Worm (Caenorhabditis elegans) whole organism, L3 larva: ENCODE results near the gene fbxa-56.

ENCODE experiments used
- R02D3.7 ChIP-seq: fragments of 150-350 bp; optimal IDR thresholded peaks from 2 replicates; lab custom pipeline; 2014; ENCODE audit warnings: missing biosample characterization, missing genetic modification characterization
- ama-1 ChIP-seq: fragments of 150-350 bp; optimal IDR thresholded peaks from 2 replicates; lab custom pipeline; 2018
- ceh-16 ChIP-seq: sonication (generic microtip); optimal IDR thresholded peaks from 2 replicates; lab custom pipeline; 2017; ENCODE audit warnings: missing biosample characterization, missing genetic modification characterization
- ceh-28 ChIP-seq: fragments of 150-350 bp; optimal IDR thresholded peaks from 2 replicates; lab custom pipeline; 2014; ENCODE audit warnings: missing biosample characterization, missing genetic modification reagents, missing genetic modification characterization
- elt-2 ChIP-seq: sonication (generic microtip); optimal IDR thresholded peaks from 2 replicates; lab custom pipeline; 2016; ENCODE audit warnings: missing genetic modification reagents, mild to moderate bottlenecking, missing genetic modification characterization, missing compliant biosample characterization
- fkh-10 ChIP-seq: sonication (generic microtip); optimal IDR thresholded peaks from 2 replicates; lab custom pipeline; 2017; ENCODE audit warnings: missing biosample characterization, missing genetic modification reagents, missing genetic modification characterization
- lin-39 ChIP-seq: fragments of 150-350 bp; optimal IDR thresholded peaks from 2 replicates; lab custom pipeline; 2018; ENCODE audit warnings: missing biosample characterization, missing genetic modification reagents, missing genetic modification characterization
- nfya-1 ChIP-seq: sonication (generic microtip); optimal IDR thresholded peaks from 2 replicates; lab custom pipeline; 2017; ENCODE audit warnings: missing genetic modification characterization, mild to moderate bottlenecking, missing compliant biosample characterization, antibody characterized with exemption, moderate library complexity; ENCODE audit not compliant: insufficient read depth
- nhr-25 ChIP-seq: sonication (generic microtip); optimal IDR thresholded peaks from 2 replicates; lab custom pipeline; 2017; ENCODE audit warnings: missing biosample characterization, missing genetic modification characterization
- pha-4 ChIP-seq: fragments of 150-350 bp; optimal IDR thresholded peaks from 2 replicates; lab custom pipeline; 2014; ENCODE audit warnings: missing biosample characterization, missing genetic modification reagents, missing genetic modification characterization
- skn-1 ChIP-seq: fragments of 150-350 bp; optimal IDR thresholded peaks from 2 replicates; lab custom pipeline; 2014; ENCODE audit warnings: missing biosample characterization, missing genetic modification characterization
- snpc-4 ChIP-seq: fragments of 150-350 bp; optimal IDR thresholded peaks from 2 replicates; lab custom pipeline; 2014; ENCODE audit warnings: missing biosample characterization, missing genetic modification characterization
- unc-62 ChIP-seq: fragments of 150-350 bp; sonication (generic microtip); optimal IDR thresholded peaks from 4 replicates; lab custom pipeline; 2014; ENCODE audit warnings: missing biosample characterization, missing genetic modification reagents, missing genetic modification characterization
- ztf-11 ChIP-seq: fragments of 150-350 bp; optimal IDR thresholded peaks from 2 replicates; lab custom pipeline; 2014; ENCODE audit warnings: missing biosample characterization, missing genetic modification characterization

- no peak for TF ChIP-seq lin-39
- TF ChIP-seq ama-1 (lab: Kevin White, UChicago) = no peak
- TF ChIP-seq pha-4 (tag; lab: Kevin White, UChicago) = no peak
- TF ChIP-seq nfya-1 (tag; lab: Kevin White, UChicago) = no peak
- TF ChIP-seq nhr-25 (tag; lab: Kevin White, UChicago) = no peak
- TF ChIP-seq elt-2 = no peak
- no peak for TF ChIP-seq skn-1 (tag; lab: Kevin White, UChicago)
- no peak for TF ChIP-seq ceh-16
- no peak for TF ChIP-seq fkh-10 (GFP tag; lab: Kevin White, UChicago)
- no peak for TF ChIP-seq ceh-28 (tag; lab: Kevin White, UChicago)
- no peak for TF ChIP-seq unc-62 (GFP tag; lab: Kevin White, UChicago)
- no peak for TF ChIP-seq R02D3.7 (tag; lab: Kevin White, UChicago)
- TF ChIP-seq ztf-11 (tag; lab: Kevin White, UChicago) = no peak
- no peak for TF ChIP-seq snpc-4 (tag; lab: Kevin White, UChicago)
These were observed 36.7 kb downstream of the fbxa-56 start, which contains the start of gene sucl-2 for ce11 chrIII:901148-901547.
